Fruit fly (Drosophila melanogaster) whole organism, wandering third instar larva: ENCODE results near the gene NPF.
A peak's percentile ranks its signal among the peaks of the same experiment; 100 is the strongest.

Experiments used
- Dfd ChIP-seq: fragments of >200 bp; optimal IDR thresholded peaks from 2 replicates; lab custom pipeline; 2017; ENCODE audit warnings: missing biosample characterization, missing genetic modification characterization
- Dif ChIP-seq: fragments of 200-275, 200-300 bp; sonication (Bioruptor generic); optimal IDR thresholded peaks from 2 replicates; lab custom pipeline; 2018; ENCODE audit warnings: missing biosample characterization, missing genetic modification characterization; ENCODE audit not compliant: partially characterized antibody
- Hnf4 ChIP-seq: fragments of 200-800 bp; sonication (Bioruptor generic); optimal IDR thresholded peaks from 2 replicates; lab custom pipeline; 2016; ENCODE audit warnings: missing biosample characterization, mild to moderate bottlenecking, missing genetic modification characterization
- OdsH ChIP-seq: fragments of 200-800 bp; sonication (Bioruptor generic); optimal IDR thresholded peaks from 2 replicates; lab custom pipeline; 2016; ENCODE audit warnings: missing biosample characterization, mild to moderate bottlenecking, missing genetic modification characterization
- Sp1 ChIP-seq: fragments of 200-800 bp; sonication (Bioruptor generic); optimal IDR thresholded peaks from 3 replicates; lab custom pipeline; 2019; ENCODE audit warnings: missing biosample characterization, mild to moderate bottlenecking, missing genetic modification characterization, moderate library complexity
- Vsx2 ChIP-seq: fragments of 200-300, 225-300 bp; sonication (Bioruptor generic); optimal IDR thresholded peaks from 2 replicates; lab custom pipeline; 2018; ENCODE audit warnings: missing biosample characterization, missing genetic modification characterization; ENCODE audit not compliant: partially characterized antibody
- br ChIP-seq: fragments of 200-800 bp; sonication (Bioruptor generic); optimal IDR thresholded peaks from 2 replicates; lab custom pipeline; 2016; ENCODE audit warnings: missing biosample characterization, missing genetic modification characterization
- dsf ChIP-seq: sonication (Bioruptor generic); optimal IDR thresholded peaks from 2 replicates; lab custom pipeline; 2016; ENCODE audit warnings: missing biosample characterization, missing genetic modification characterization, borderline replicate concordance
- ey ChIP-seq: fragments of 200-800 bp; sonication (Bioruptor generic); optimal IDR thresholded peaks from 2 replicates; lab custom pipeline; 2016; ENCODE audit warnings: missing biosample characterization, missing genetic modification characterization
- foxo ChIP-seq, 2 experiments: fragments of 200-800 bp; sonication (Bioruptor generic); optimal IDR thresholded peaks; 2 replicates in 1 of 2; 3 replicates in 1 of 2; lab custom pipeline; 2016 to 2017; ENCODE audit warnings: missing biosample characterization in 2 of 2, missing genetic modification characterization in 2 of 2
- fru ChIP-seq: fragments of 200-800 bp; sonication (Bioruptor generic); optimal IDR thresholded peaks from 3 replicates; lab custom pipeline; 2016; ENCODE audit warnings: missing biosample characterization, mild to moderate bottlenecking, missing genetic modification characterization
- h ChIP-seq: fragments of 200-800 bp; sonication (Bioruptor generic); optimal IDR thresholded peaks from 3 replicates; lab custom pipeline; 2016; ENCODE audit warnings: missing biosample characterization, mild to moderate bottlenecking, missing genetic modification characterization
- rgr ChIP-seq: fragments of 200-800 bp; sonication (Bioruptor generic); optimal IDR thresholded peaks from 3 replicates; lab custom pipeline; 2016; ENCODE audit warnings: missing biosample characterization, mild to moderate bottlenecking, missing genetic modification characterization
- tai ChIP-seq: sonication (Bioruptor generic); optimal IDR thresholded peaks from 2 replicates; lab custom pipeline; 2016; ENCODE audit warnings: missing biosample characterization, missing genetic modification characterization
- usp ChIP-seq: fragments of >200 bp; optimal IDR thresholded peaks from 2 replicates; lab custom pipeline; 2017; ENCODE audit warnings: missing biosample characterization, missing genetic modification characterization
- woc ChIP-seq: sonication (Bioruptor generic); optimal IDR thresholded peaks from 2 replicates; lab custom pipeline; 2016; ENCODE audit warnings: missing biosample characterization, mild to moderate bottlenecking, missing genetic modification characterization

The NPF gene

dm6 chr3R:16655494-16656493, 46.8 kb downstream of the NPF start, which contains the start of gene modSP:
TSS of gene modSP (minus strand) at chr3R:16655662.
- TF ChIP-seq usp (GFP tag; lab: Kevin White, UChicago), result no peak
- TF ChIP-seq rgr (GFP tag; lab: Kevin White, UChicago), result peak; percentile 49
- peak; percentile 59 for TF ChIP-seq br
- peak; percentile 60 for TF ChIP-seq fru (GFP tag; lab: Kevin White, UChicago)
- TF ChIP-seq foxo (GFP tag; optimal IDR thresholded peaks at IDR 0.05; lab: Kevin White, UChicago), result peak in 1 of 2 experiments; percentile 57
- TF ChIP-seq Dfd (GFP tag; lab: Kevin White, UChicago), result no peak
- TF ChIP-seq Sp1 (GFP tag; lab: Kevin White, UChicago), result peak; percentile 13
- no peak for TF ChIP-seq dsf (GFP tag; lab: Kevin White, UChicago)
- TF ChIP-seq OdsH, result no peak
- TF ChIP-seq Dif (GFP tag; lab: Kevin White, UChicago), result peak; percentile 58
- peak; percentile 42 for TF ChIP-seq h (GFP tag; lab: Kevin White, UChicago)
- no peak for TF ChIP-seq tai (GFP tag; lab: Kevin White, UChicago)
- TF ChIP-seq woc (GFP tag; lab: Kevin White, UChicago), result peak; percentile 18
- TF ChIP-seq ey (GFP tag; lab: Kevin White, UChicago), result peak; percentile 41
- peak; percentile 74 for TF ChIP-seq Vsx2
- TF ChIP-seq Hnf4 (GFP tag; lab: Kevin White, UChicago), result peak; percentile 7
